Worm (Caenorhabditis elegans) whole organism, L4 larva: ENCODE data around the gene lin-56.

Experiments
- D1046.2 ChIP-seq: fragments of 200-800 bp; sonication (Bioruptor generic); IDR thresholded peaks from 2 replicates; pipeline ENCODE4 v1.3.6; 2022; ENCODE audit warnings: missing genetic modification characterization, missing compliant biosample characterization
- F37D6.2 ChIP-seq: sonication (generic microtip); optimal IDR thresholded peaks from 2 replicates; lab custom pipeline; 2016; ENCODE audit warnings: mild to moderate bottlenecking, missing genetic modification characterization, missing compliant biosample characterization
- F44E2.7 ChIP-seq: fragments of 200-800 bp; sonication (Bioruptor generic); IDR thresholded peaks from 2 replicates; pipeline ENCODE4 v2.1.2; 2022; ENCODE audit warnings: missing genetic modification characterization, missing compliant biosample characterization
- T26A8.4 ChIP-seq: fragments of 200-800 bp; sonication (Bioruptor generic); IDR thresholded peaks from 2 replicates; pipeline ENCODE4 v1.3.6; 2022; ENCODE audit warnings: missing genetic modification characterization, missing compliant biosample characterization
- Y5F2A.4 ChIP-seq: fragments of 200-800 bp; sonication (Bioruptor generic); optimal IDR thresholded peaks from 2 replicates; lab custom pipeline; 2018; ENCODE audit warnings: mild to moderate bottlenecking, missing genetic modification characterization, missing compliant biosample characterization
- Y75B8A.6 ChIP-seq: fragments of 200-800 bp; sonication (Bioruptor generic); IDR thresholded peaks from 2 replicates; pipeline ENCODE4 v1.3.6; 2022; ENCODE audit warnings: missing genetic modification reagents, missing genetic modification characterization, missing compliant biosample characterization
- ZK337.2 ChIP-seq: fragments of 200-800 bp; sonication (Bioruptor generic); IDR thresholded peaks from 2 replicates; pipeline ENCODE4 v1.3.6; 2022; ENCODE audit warnings: missing genetic modification reagents, missing genetic modification characterization, missing compliant biosample characterization
- aha-1 ChIP-seq: fragments of 150-350 bp; peaks from one replicate; lab custom pipeline; 2014; ENCODE audit warnings: missing biosample characterization, missing genetic modification characterization
- aly-2 ChIP-seq: sonication (generic microtip); optimal IDR thresholded peaks from 2 replicates; lab custom pipeline; 2018; ENCODE audit warnings: missing biosample characterization, missing genetic modification characterization
- arid-1 ChIP-seq: fragments of 200-800 bp; sonication (Bioruptor generic); conservative IDR thresholded peaks from 2 replicates; pipeline ENCODE4 v1.3.6; 2022; ENCODE audit warnings: missing genetic modification reagents, missing genetic modification characterization, missing compliant biosample characterization
- attf-4 ChIP-seq: sonication (generic microtip); optimal IDR thresholded peaks from 3 replicates; lab custom pipeline; 2017; ENCODE audit warnings: missing biosample characterization, missing genetic modification characterization
- ceh-82 ChIP-seq: sonication (generic microtip); optimal IDR thresholded peaks from 2 replicates; lab custom pipeline; 2017; ENCODE audit warnings: missing biosample characterization, missing genetic modification characterization
- ces-1 ChIP-seq: fragments of 150-350 bp; sonication (generic microtip); optimal IDR thresholded peaks from 4 replicates; lab custom pipeline; 2014; ENCODE audit warnings: missing biosample characterization, missing genetic modification reagents, missing genetic modification characterization
- daf-12 ChIP-seq: fragments of 150-350 bp; optimal IDR thresholded peaks from 2 replicates; lab custom pipeline; 2014; ENCODE audit warnings: missing biosample characterization, missing genetic modification reagents, missing genetic modification characterization
- daf-8 ChIP-seq: fragments of 200-800 bp; sonication (Bioruptor generic); IDR thresholded peaks from 2 replicates; pipeline ENCODE4 v1.3.6; 2022; ENCODE audit warnings: missing genetic modification characterization, missing compliant biosample characterization
- dmd-6 ChIP-seq: fragments of 200-800 bp; sonication (Bioruptor generic); IDR thresholded peaks from 2 replicates; pipeline ENCODE4 v1.3.6; 2022; ENCODE audit warnings: missing genetic modification reagents, missing genetic modification characterization, missing compliant biosample characterization
- dmd-8 ChIP-seq: fragments of 200-800 bp; sonication (Bioruptor generic); IDR thresholded peaks from 2 replicates; pipeline ENCODE4 v1.3.6; 2022; ENCODE audit warnings: missing genetic modification characterization, missing compliant biosample characterization
- dmd-9 ChIP-seq: fragments of 200-800 bp; sonication (Bioruptor generic); IDR thresholded peaks from 2 replicates; pipeline ENCODE4 v1.3.6; 2022; ENCODE audit warnings: missing genetic modification reagents, missing genetic modification characterization, missing compliant biosample characterization
- dpl-1 ChIP-seq: fragments of 150-350 bp; optimal IDR thresholded peaks from 2 replicates; lab custom pipeline; 2014; ENCODE audit warnings: missing biosample characterization, missing genetic modification reagents, missing genetic modification characterization
- duxl-1 ChIP-seq: sonication (generic microtip); optimal IDR thresholded peaks from 2 replicates; lab custom pipeline; 2016; ENCODE audit warnings: mild to moderate bottlenecking, missing genetic modification characterization, moderate library complexity, missing compliant biosample characterization; ENCODE audit not compliant: poor library complexity
- dve-1 ChIP-seq: sonication (generic microtip); optimal IDR thresholded peaks from 2 replicates; lab custom pipeline; 2017; ENCODE audit warnings: antibody characterized with exemption, mild to moderate bottlenecking, missing genetic modification characterization, missing compliant biosample characterization; ENCODE audit not compliant: insufficient read depth
- fos-1 ChIP-seq: fragments of 150-350 bp; optimal IDR thresholded peaks from 2 replicates; lab custom pipeline; 2014; ENCODE audit warnings: missing biosample characterization, missing genetic modification characterization
- gei-8 ChIP-seq: fragments of 200-800 bp; sonication (Bioruptor generic); optimal IDR thresholded peaks from 2 replicates; lab custom pipeline; 2018; ENCODE audit warnings: mild to moderate bottlenecking, missing genetic modification characterization, missing compliant biosample characterization
- hif-1 ChIP-seq, 2 experiments: sonication (generic microtip); optimal IDR thresholded peaks; 2 replicates each; lab custom pipeline; 2016 to 2017; ENCODE audit warnings: missing compliant biosample characterization in 2 of 2, missing genetic modification characterization in 2 of 2, missing genetic modification reagents in 2 of 2, missing genotype in 2 of 2, mild to moderate bottlenecking in 1 of 2
- hlh-11 ChIP-seq: fragments of 200-800 bp; sonication (Bioruptor generic); optimal IDR thresholded peaks from 2 replicates; lab custom pipeline; 2018; ENCODE audit warnings: mild to moderate bottlenecking, missing genetic modification characterization, missing compliant biosample characterization
- hmg-1.1 ChIP-seq: fragments of 200-800 bp; sonication (Bioruptor generic); IDR thresholded peaks from 2 replicates; pipeline ENCODE4 v1.3.6; 2022; ENCODE audit warnings: missing genetic modification reagents, missing genetic modification characterization, missing compliant biosample characterization
- lim-7 ChIP-seq: fragments of 200-800 bp; sonication (Bioruptor generic); IDR thresholded peaks from 2 replicates; pipeline ENCODE4 v1.3.6; 2022; ENCODE audit warnings: missing genetic modification characterization, missing compliant biosample characterization
- lin-13 ChIP-seq: fragments of 150-350 bp; optimal IDR thresholded peaks from 2 replicates; lab custom pipeline; 2014; ENCODE audit warnings: missing biosample characterization, missing genetic modification reagents, missing genetic modification characterization
- lin-29 ChIP-seq: fragments of 200-800 bp; sonication (Bioruptor generic); IDR thresholded peaks from 2 replicates; pipeline ENCODE4 v1.3.6; 2022; ENCODE audit warnings: missing genetic modification reagents, missing genetic modification characterization, missing compliant biosample characterization
- lin-38 ChIP-seq: fragments of 200-800 bp; sonication (Bioruptor generic); IDR thresholded peaks from 2 replicates; pipeline ENCODE4 v1.3.6; 2022; ENCODE audit warnings: missing genetic modification reagents, missing genetic modification characterization, missing compliant biosample characterization
- lir-3 ChIP-seq: sonication (generic microtip); optimal IDR thresholded peaks from 2 replicates; lab custom pipeline; 2016; ENCODE audit warnings: mild to moderate bottlenecking, missing genetic modification characterization, missing compliant biosample characterization
- lsy-2 ChIP-seq, 2 experiments: fragments of 150-350 bp in 1 of 2; sonication (generic microtip) in 1 of 2; optimal IDR thresholded peaks; 2 replicates each; lab custom pipeline; 2014 to 2017; ENCODE audit warnings: missing biosample characterization in 2 of 2, missing genetic modification characterization in 2 of 2
- madf-5 ChIP-seq, 2 experiments: fragments of 200-800 bp; sonication (Bioruptor generic); IDR thresholded peaks; 2 replicates each; pipeline ENCODE4 v1.3.6; 2022; ENCODE audit warnings: missing compliant biosample characterization in 2 of 2, missing genetic modification characterization in 2 of 2
- mdt-29 ChIP-seq: fragments of 200-800 bp; sonication (Bioruptor generic); IDR thresholded peaks from 2 replicates; pipeline ENCODE4 v1.3.6; 2022; ENCODE audit warnings: missing genetic modification reagents, missing genetic modification characterization, missing compliant biosample characterization
- mep-1 ChIP-seq: fragments of 150-350 bp; sonication (generic microtip); optimal IDR thresholded peaks from 3 replicates; lab custom pipeline; 2014; ENCODE audit warnings: missing biosample characterization, missing genetic modification characterization
- mes-2 ChIP-seq: sonication (generic microtip); optimal IDR thresholded peaks from 2 replicates; lab custom pipeline; 2016; ENCODE audit warnings: missing genotype, mild to moderate bottlenecking, missing genetic modification characterization, missing compliant biosample characterization; ENCODE audit not compliant: poor library complexity, severe bottlenecking
- mxl-3 ChIP-seq: fragments of 200-800 bp; sonication (Bioruptor generic); optimal IDR thresholded peaks from 2 replicates; lab custom pipeline; 2018; ENCODE audit warnings: mild to moderate bottlenecking, missing genetic modification characterization, missing compliant biosample characterization
- nhr-102 ChIP-seq: sonication (generic microtip); optimal IDR thresholded peaks from 2 replicates; lab custom pipeline; 2016; ENCODE audit warnings: mild to moderate bottlenecking, missing genetic modification characterization, moderate library complexity, missing compliant biosample characterization
- nhr-6 ChIP-seq: fragments of 150-350 bp; optimal IDR thresholded peaks from 2 replicates; lab custom pipeline; 2014; ENCODE audit warnings: missing biosample characterization, missing genetic modification characterization
- nhr-77 ChIP-seq: fragments of 150-350 bp; optimal IDR thresholded peaks from 2 replicates; lab custom pipeline; 2014; ENCODE audit warnings: missing biosample characterization, missing genetic modification characterization
- php-3 ChIP-seq: fragments of 200-800 bp; sonication (Bioruptor generic); IDR thresholded peaks from 2 replicates; pipeline ENCODE4 v1.3.6; 2022; ENCODE audit warnings: missing genetic modification reagents, missing genetic modification characterization, missing compliant biosample characterization
- pqm-1 ChIP-seq: sonication (generic microtip); optimal IDR thresholded peaks from 2 replicates; lab custom pipeline; 2017; ENCODE audit warnings: missing biosample characterization, missing genetic modification characterization
- sdz-12 ChIP-seq: fragments of 200-800 bp; sonication (Bioruptor generic); optimal IDR thresholded peaks from 2 replicates; lab custom pipeline; 2018; ENCODE audit warnings: mild to moderate bottlenecking, missing genetic modification characterization, missing compliant biosample characterization
- set-16 ChIP-seq: fragments of 200-800 bp; sonication (Bioruptor generic); IDR thresholded peaks from 2 replicates; pipeline ENCODE4 v1.3.6; 2022; ENCODE audit warnings: missing genetic modification reagents, missing genetic modification characterization, missing compliant biosample characterization
- skn-1 ChIP-seq: fragments of 150-350 bp; optimal IDR thresholded peaks from 2 replicates; lab custom pipeline; 2014; ENCODE audit warnings: missing biosample characterization, missing genetic modification characterization
- snpc-1.2 ChIP-seq: fragments of 200-800 bp; sonication (Bioruptor generic); IDR thresholded peaks from 2 replicates; pipeline ENCODE4 v1.3.6; 2022; ENCODE audit warnings: missing genetic modification reagents, missing genetic modification characterization, missing compliant biosample characterization
- snpc-4 ChIP-seq: fragments of 150-350 bp; optimal IDR thresholded peaks from 2 replicates; lab custom pipeline; 2014; ENCODE audit warnings: missing biosample characterization, missing genetic modification characterization
- spr-1 ChIP-seq: sonication (generic microtip); optimal IDR thresholded peaks from 2 replicates; lab custom pipeline; 2016; ENCODE audit warnings: mild to moderate bottlenecking, missing genetic modification characterization, missing compliant biosample characterization
- tag-97 ChIP-seq: fragments of 200-800 bp; sonication (Bioruptor generic); IDR thresholded peaks from 2 replicates; pipeline ENCODE4 v1.3.6; 2022; ENCODE audit warnings: missing genetic modification characterization, missing compliant biosample characterization
- tra-1 ChIP-seq: fragments of 200-800 bp; sonication (Bioruptor generic); IDR thresholded peaks from 2 replicates; pipeline ENCODE4 v1.3.6; 2022; ENCODE audit warnings: missing genetic modification reagents, missing genetic modification characterization, missing compliant biosample characterization
- zfp-2 ChIP-seq: sonication (generic microtip); optimal IDR thresholded peaks from 2 replicates; lab custom pipeline; 2016; ENCODE audit warnings: mild to moderate bottlenecking, missing genetic modification characterization, missing compliant biosample characterization
- zip-11 ChIP-seq: fragments of 200-800 bp; sonication (Bioruptor generic); IDR thresholded peaks from 2 replicates; pipeline ENCODE4 v1.3.6; 2022; ENCODE audit warnings: missing genetic modification characterization, missing compliant biosample characterization
- zip-2 ChIP-seq: fragments of 150-350 bp; optimal IDR thresholded peaks from 2 replicates; lab custom pipeline; 2014; ENCODE audit warnings: missing biosample characterization, missing genetic modification characterization

Gene lin-56

DNA sequence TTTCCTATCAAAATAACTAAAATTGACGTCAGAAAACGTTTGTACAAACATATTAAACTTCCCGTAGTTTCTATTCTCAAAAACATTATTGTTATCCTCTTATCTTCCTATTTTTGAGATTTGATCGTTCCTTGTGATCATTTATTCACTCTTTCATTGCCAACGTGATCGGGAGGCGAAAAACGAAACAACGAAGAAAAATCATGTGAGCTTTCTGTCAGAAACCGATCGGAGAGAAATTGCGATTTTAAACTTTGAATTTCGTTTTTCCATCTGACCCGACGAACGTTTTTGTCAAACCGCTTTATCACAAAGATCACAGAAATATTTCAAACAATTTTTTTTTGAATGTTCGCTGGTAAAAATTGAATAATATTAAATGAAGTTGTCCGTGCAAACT, 3.5 kb upstream of the lin-56 start:
- TF ChIP-seq mdt-29 (peak; percentile 77), F37D6.2 (tag; lab: Kevin White, UChicago) (no peak), tag-97 (GFP tag; lab: Robert Waterston, UW) (no peak), duxl-1 (no peak), nhr-77 (tag; lab: Kevin White, UChicago) (peak; percentile 79), snpc-4 (tag; lab: Kevin White, UChicago) (no peak), php-3 (peak; percentile 54; the same call in 1 of the 2 replicates), nhr-102 (tag; lab: Kevin White, UChicago) (no peak), madf-5 (GFP tag; IDR thresholded peaks at IDR 0.05; lab: Robert Waterston, UW) (no peak), mxl-3 (GFP tag; lab: Kevin White, UChicago) (peak; percentile 21), F44E2.7 (GFP tag; lab: Robert Waterston, UW) (no peak), lir-3 (no peak), dpl-1 (GFP tag; lab: Kevin White, UChicago) (no peak), lin-13 (GFP tag; lab: Kevin White, UChicago) (no peak), hlh-11 (tag; lab: Kevin White, UChicago) (peak; percentile 86), snpc-1.2 (GFP tag; lab: Robert Waterston, UW) (no peak), dmd-6 (GFP tag; lab: Robert Waterston, UW) (peak; percentile 71), set-16 (GFP tag; lab: Robert Waterston, UW) (no peak), aha-1 (tag; lab: Kevin White, UChicago) (no peak), zfp-2 (tag; lab: Kevin White, UChicago) (no peak), T26A8.4 (no peak), lin-38 (GFP tag; lab: Robert Waterston, UW) (no peak), zip-2 (tag; lab: Kevin White, UChicago) (no peak), D1046.2 (GFP tag; lab: Robert Waterston, UW) (no peak), dve-1 (tag; lab: Kevin White, UChicago) (peak; percentile 80), Y75B8A.6 (no peak), hif-1 (tag; optimal IDR thresholded peaks at IDR 0.05; lab: Kevin White, UChicago) (no peak), attf-4 (no peak), pqm-1 (tag; lab: Kevin White, UChicago) (no peak), aly-2 (no peak), ces-1 (GFP tag; lab: Kevin White, UChicago) (no peak), skn-1 (tag; lab: Kevin White, UChicago) (no peak), lin-29 (GFP tag; lab: Robert Waterston, UW) (no peak), tra-1 (GFP tag; lab: Robert Waterston, UW) (no peak), fos-1 (tag; lab: Kevin White, UChicago) (no peak), dmd-8 (no peak), nhr-6 (tag; lab: Kevin White, UChicago) (no peak), lim-7 (no peak), ceh-82 (tag; lab: Kevin White, UChicago) (no peak), dmd-9 (GFP tag; lab: Robert Waterston, UW) (no peak), Y5F2A.4 (GFP tag; lab: Kevin White, UChicago) (no peak), lsy-2 (tag; optimal IDR thresholded peaks at IDR 0.05; lab: Kevin White, UChicago) (peak in 1 of 2 experiments; percentile 29), mep-1 (tag; lab: Kevin White, UChicago) (no peak), spr-1 (tag; lab: Kevin White, UChicago) (no peak), arid-1 (GFP tag; lab: Robert Waterston, UW) (no peak), hmg-1.1 (GFP tag; lab: Robert Waterston, UW) (no peak), sdz-12 (GFP tag; lab: Kevin White, UChicago) (no peak), daf-8 (GFP tag; lab: Robert Waterston, UW) (no peak), ZK337.2 (GFP tag; lab: Robert Waterston, UW) (no peak), gei-8 (GFP tag; lab: Kevin White, UChicago) (no peak), daf-12 (tag; lab: Kevin White, UChicago) (no peak), zip-11 (no peak), mes-2 (no peak)
